Worm (Caenorhabditis elegans) whole organism, L3 larva: ENCODE results near the gene pfut-1.

Source experiments
- aly-2 ChIP-seq: fragments of 150-350 bp; optimal IDR thresholded peaks from 2 replicates; lab custom pipeline; 2014; ENCODE audit warnings: missing biosample characterization, missing genetic modification characterization
- ceh-16 ChIP-seq: sonication (generic microtip); optimal IDR thresholded peaks from 2 replicates; lab custom pipeline; 2017; ENCODE audit warnings: missing biosample characterization, missing genetic modification characterization
- egl-27 ChIP-seq: sonication (generic microtip); optimal IDR thresholded peaks from 4 replicates; lab custom pipeline; 2017; ENCODE audit warnings: missing biosample characterization, missing genetic modification reagents, missing genetic modification characterization
- egl-5 ChIP-seq: fragments of 150-350 bp; optimal IDR thresholded peaks from 2 replicates; lab custom pipeline; 2017; ENCODE audit warnings: missing biosample characterization, missing genetic modification reagents, missing genetic modification characterization, inconsistent platforms
- elt-1 ChIP-seq: fragments of 150-350 bp; optimal IDR thresholded peaks from 2 replicates; lab custom pipeline; 2014; ENCODE audit warnings: missing biosample characterization, missing genetic modification characterization
- elt-2 ChIP-seq: sonication (generic microtip); optimal IDR thresholded peaks from 2 replicates; lab custom pipeline; 2016; ENCODE audit warnings: missing genetic modification reagents, mild to moderate bottlenecking, missing genetic modification characterization, missing compliant biosample characterization
- eor-1 ChIP-seq, 2 experiments: fragments of 150-350 bp; optimal IDR thresholded peaks; 2 replicates each; lab custom pipeline; 2014 to 2018; ENCODE audit warnings: missing biosample characterization in 2 of 2, missing genetic modification characterization in 2 of 2
- fkh-10 ChIP-seq: sonication (generic microtip); optimal IDR thresholded peaks from 2 replicates; lab custom pipeline; 2017; ENCODE audit warnings: missing biosample characterization, missing genetic modification reagents, missing genetic modification characterization
- fkh-2 ChIP-seq: fragments of 150-350 bp; optimal IDR thresholded peaks from 2 replicates; lab custom pipeline; 2014; ENCODE audit warnings: missing biosample characterization, missing genetic modification reagents, missing genetic modification characterization
- fos-1 ChIP-seq: fragments of 150-350 bp; optimal IDR thresholded peaks from 2 replicates; lab custom pipeline; 2014; ENCODE audit warnings: missing biosample characterization, missing genetic modification characterization
- lin-15B ChIP-seq: fragments of 150-350 bp; optimal IDR thresholded peaks from 2 replicates; lab custom pipeline; 2014; ENCODE audit warnings: missing biosample characterization, missing genetic modification characterization
- lsy-12 ChIP-seq: sonication (generic microtip); optimal IDR thresholded peaks from 2 replicates; lab custom pipeline; 2016; ENCODE audit warnings: mild to moderate bottlenecking, missing genetic modification characterization, missing compliant biosample characterization
- mml-1 ChIP-seq: fragments of 150-350 bp; sonication (generic microtip); optimal IDR thresholded peaks from 3 replicates; lab custom pipeline; 2014; ENCODE audit warnings: missing biosample characterization, missing genetic modification characterization
- nfya-1 ChIP-seq: sonication (generic microtip); optimal IDR thresholded peaks from 2 replicates; lab custom pipeline; 2017; ENCODE audit warnings: missing genetic modification characterization, mild to moderate bottlenecking, missing compliant biosample characterization, antibody characterized with exemption, moderate library complexity; ENCODE audit not compliant: insufficient read depth
- pha-4 ChIP-seq: fragments of 150-350 bp; optimal IDR thresholded peaks from 2 replicates; lab custom pipeline; 2014; ENCODE audit warnings: missing biosample characterization, missing genetic modification reagents, missing genetic modification characterization
- skn-1 ChIP-seq: fragments of 150-350 bp; optimal IDR thresholded peaks from 2 replicates; lab custom pipeline; 2014; ENCODE audit warnings: missing biosample characterization, missing genetic modification characterization
- snpc-4 ChIP-seq: fragments of 150-350 bp; optimal IDR thresholded peaks from 2 replicates; lab custom pipeline; 2014; ENCODE audit warnings: missing biosample characterization, missing genetic modification characterization
- tbx-2 ChIP-seq: sonication (generic microtip); optimal IDR thresholded peaks from 2 replicates; lab custom pipeline; 2016; ENCODE audit warnings: mild to moderate bottlenecking, missing genetic modification characterization, missing compliant biosample characterization
- zag-1 ChIP-seq: fragments of 150-350 bp; optimal IDR thresholded peaks from 2 replicates; lab custom pipeline; 2014; ENCODE audit warnings: missing biosample characterization, missing genetic modification characterization
- ztf-4 ChIP-seq: fragments of 150-350 bp; optimal IDR thresholded peaks from 2 replicates; lab custom pipeline; 2014; ENCODE audit warnings: missing biosample characterization, missing genetic modification characterization

The pfut-1 gene

ce11 chrX:3209523-3209922 lies 43.9 kb downstream of the pfut-1 start, which contains the start of gene F28B4.4:
F28B4.4 (minus strand) TSS chrX:3209623.
- TF ChIP-seq nfya-1 (tag; lab: Kevin White, UChicago), result no peak
- no peak for TF ChIP-seq skn-1 (tag; lab: Kevin White, UChicago)
- no peak for TF ChIP-seq lin-15B (tag; lab: Kevin White, UChicago)
- TF ChIP-seq zag-1, result no peak
- TF ChIP-seq tbx-2, result no peak
- TF ChIP-seq ztf-4 (tag; lab: Kevin White, UChicago), result no peak
- TF ChIP-seq fkh-10 (GFP tag; lab: Kevin White, UChicago), result no peak
- TF ChIP-seq fkh-2 (tag; lab: Kevin White, UChicago), result no peak
- TF ChIP-seq elt-1, result no peak

- TF ChIP-seq elt-2 (tag; lab: Kevin White, UChicago) (no peak), nfya-1 (tag; lab: Kevin White, UChicago) (no peak), ceh-16 (no peak), zag-1 (no peak), fos-1 (tag; lab: Kevin White, UChicago) (no peak), egl-5 (tag; lab: Kevin White, UChicago) (no peak), mml-1 (no peak), aly-2 (tag; lab: Kevin White, UChicago) (no peak), eor-1 (tag; optimal IDR thresholded peaks at IDR 0.05; lab: Kevin White, UChicago) (no peak), snpc-4 (tag; lab: Kevin White, UChicago) (no peak), lsy-12 (tag; lab: Kevin White, UChicago) (no peak), egl-27 (tag; lab: Kevin White, UChicago) (no peak), skn-1 (tag; lab: Kevin White, UChicago) (no peak), tbx-2 (no peak), pha-4 (tag; lab: Kevin White, UChicago) (no peak)
These were observed 51.1 kb downstream of the pfut-1 start for ce11 chrX:3216698-3217097.
